Worm (Caenorhabditis elegans) whole organism, L2 larva: Measurements from ENCODE around the gene ben-1.

ENCODE experiments used
- C34F6.9 ChIP-seq: fragments of 150-350 bp; optimal IDR thresholded peaks from 2 replicates; lab custom pipeline; 2014; ENCODE audit warnings: missing biosample characterization, missing genetic modification characterization
- F13H6.1 ChIP-seq: sonication (generic microtip); optimal IDR thresholded peaks from 2 replicates; lab custom pipeline; 2016; ENCODE audit warnings: missing genetic modification characterization, missing compliant biosample characterization
- R02D3.7 ChIP-seq: fragments of 150-350 bp; optimal IDR thresholded peaks from 2 replicates; lab custom pipeline; 2014; ENCODE audit warnings: missing biosample characterization, missing genetic modification characterization
- Y55F3AM.14 ChIP-seq: fragments of 200-800 bp; sonication (Bioruptor generic); optimal IDR thresholded peaks from 2 replicates; lab custom pipeline; 2018; ENCODE audit warnings: mild to moderate bottlenecking, missing genetic modification characterization, missing compliant biosample characterization
- ZK546.5 ChIP-seq: sonication (generic microtip); optimal IDR thresholded peaks from 2 replicates; lab custom pipeline; 2017; ENCODE audit warnings: missing biosample characterization, missing genetic modification characterization
- alr-1 ChIP-seq: fragments of 150-350 bp; optimal IDR thresholded peaks from 2 replicates; lab custom pipeline; 2014; ENCODE audit warnings: missing biosample characterization, missing genetic modification characterization
- aly-2 ChIP-seq: fragments of 150-350 bp; optimal IDR thresholded peaks from 2 replicates; lab custom pipeline; 2014; ENCODE audit warnings: missing biosample characterization, missing genetic modification characterization
- ama-1 ChIP-seq: fragments of 150-350 bp; optimal IDR thresholded peaks from 2 replicates; lab custom pipeline; 2018; ENCODE audit warnings: inconsistent platforms
- ceh-82 ChIP-seq: fragments of 150-350 bp; optimal IDR thresholded peaks from 2 replicates; lab custom pipeline; 2014; ENCODE audit warnings: missing biosample characterization, missing genetic modification characterization
- dmd-4 ChIP-seq: sonication (generic microtip); optimal IDR thresholded peaks from 2 replicates; lab custom pipeline; 2017; ENCODE audit warnings: missing biosample characterization, missing genetic modification characterization
- elt-1 ChIP-seq: fragments of 150-350 bp; optimal IDR thresholded peaks from 2 replicates; lab custom pipeline; 2014; ENCODE audit warnings: missing biosample characterization, missing genetic modification characterization
- elt-3 ChIP-seq: sonication (generic microtip); optimal IDR thresholded peaks from 2 replicates; lab custom pipeline; 2017; ENCODE audit warnings: missing biosample characterization, missing genetic modification characterization
- fos-1 ChIP-seq: fragments of 150-350 bp; optimal IDR thresholded peaks from 2 replicates; lab custom pipeline; 2014; ENCODE audit warnings: missing biosample characterization, missing genetic modification characterization
- gmeb-1 ChIP-seq: fragments of 150-350 bp; optimal IDR thresholded peaks from 2 replicates; lab custom pipeline; 2014; ENCODE audit warnings: missing biosample characterization, missing genetic modification characterization
- lin-11 ChIP-seq: fragments of 150-350 bp; sonication (generic microtip); optimal IDR thresholded peaks from 2 replicates; lab custom pipeline; 2014; ENCODE audit warnings: missing biosample characterization, missing genetic modification characterization, inconsistent platforms, mixed read lengths
- lin-13 ChIP-seq: fragments of 150-350 bp; optimal IDR thresholded peaks from 2 replicates; lab custom pipeline; 2014; ENCODE audit warnings: missing biosample characterization, missing genetic modification reagents, missing genetic modification characterization
- lin-39 ChIP-seq: fragments of 150-350 bp; optimal IDR thresholded peaks from 2 replicates; lab custom pipeline; 2014; ENCODE audit warnings: missing biosample characterization, missing genetic modification reagents, missing genetic modification characterization
- lsy-2 ChIP-seq, 2 experiments: fragments of 150-350 bp in 1 of 2; sonication (generic microtip) in 1 of 2; optimal IDR thresholded peaks; 2 replicates each; lab custom pipeline; 2014 to 2017; ENCODE audit warnings: missing biosample characterization in 2 of 2, missing genetic modification characterization in 2 of 2
- mab-5 ChIP-seq: fragments of 150-350 bp; optimal IDR thresholded peaks from 2 replicates; lab custom pipeline; 2014; ENCODE audit warnings: missing biosample characterization, missing genetic modification characterization
- mbf-1 ChIP-seq: sonication (generic microtip); optimal IDR thresholded peaks from 2 replicates; lab custom pipeline; 2017; ENCODE audit warnings: missing biosample characterization, missing genetic modification characterization
- mdl-1 ChIP-seq, 2 experiments: fragments of 150-350 bp in 1 of 2; sonication (generic microtip) in 1 of 2; optimal IDR thresholded peaks; 2 replicates each; lab custom pipeline; 2017; ENCODE audit warnings: missing biosample characterization in 2 of 2, missing genetic modification characterization in 2 of 2
- nhr-11 ChIP-seq: fragments of 150-350 bp; optimal IDR thresholded peaks from 2 replicates; lab custom pipeline; 2014; ENCODE audit warnings: missing biosample characterization, missing genetic modification characterization
- nhr-12 ChIP-seq: fragments of 150-350 bp; optimal IDR thresholded peaks from 2 replicates; lab custom pipeline; 2014; ENCODE audit warnings: missing biosample characterization, missing genetic modification characterization
- nhr-129 ChIP-seq: fragments of 150-350 bp; optimal IDR thresholded peaks from 2 replicates; lab custom pipeline; 2014; ENCODE audit warnings: missing biosample characterization, missing genetic modification characterization
- nhr-237 ChIP-seq: fragments of 150-350 bp; optimal IDR thresholded peaks from 2 replicates; lab custom pipeline; 2014; ENCODE audit warnings: missing biosample characterization, missing genetic modification characterization
- nhr-25 ChIP-seq: fragments of 150-350 bp; sonication (generic microtip); optimal IDR thresholded peaks from 3 replicates; lab custom pipeline; 2014; ENCODE audit warnings: missing biosample characterization, missing genetic modification characterization
- nhr-6 ChIP-seq: fragments of 150-350 bp; optimal IDR thresholded peaks from 2 replicates; lab custom pipeline; 2014; ENCODE audit warnings: missing biosample characterization, missing genetic modification characterization
- peb-1 ChIP-seq: fragments of 150-350 bp; optimal IDR thresholded peaks from 2 replicates; lab custom pipeline; 2014; ENCODE audit warnings: missing biosample characterization, missing genetic modification characterization
- sem-4 ChIP-seq: fragments of 150-350 bp; optimal IDR thresholded peaks from 2 replicates; lab custom pipeline; 2014; ENCODE audit warnings: missing biosample characterization, missing genetic modification reagents, missing genetic modification characterization
- skn-1 ChIP-seq: sonication (generic microtip); optimal IDR thresholded peaks from 2 replicates; lab custom pipeline; 2017; ENCODE audit warnings: missing biosample characterization, missing genetic modification characterization
- sma-9 ChIP-seq, 2 experiments: fragments of 150-350 bp in 1 of 2; sonication (generic microtip) in 1 of 2; optimal IDR thresholded peaks; 2 replicates each; lab custom pipeline; 2014 to 2016; ENCODE audit warnings: missing genetic modification characterization in 2 of 2, mild to moderate bottlenecking in 1 of 2, missing biosample characterization in 1 of 2, missing compliant biosample characterization in 1 of 2, missing genetic modification reagents in 1 of 2, moderate library complexity in 1 of 2
- unc-39 ChIP-seq: fragments of 150-350 bp; optimal IDR thresholded peaks from 2 replicates; lab custom pipeline; 2014; ENCODE audit warnings: missing biosample characterization, missing genetic modification characterization
- unc-55 ChIP-seq: fragments of 150-350 bp; sonication (generic microtip); optimal IDR thresholded peaks from 3 replicates; lab custom pipeline; 2014; ENCODE audit warnings: missing biosample characterization, missing genetic modification reagents, missing genetic modification characterization
- unc-62 ChIP-seq: fragments of 150-350 bp; optimal IDR thresholded peaks from 2 replicates; lab custom pipeline; 2014; ENCODE audit warnings: missing biosample characterization, missing genetic modification reagents, missing genetic modification characterization
- zag-1 ChIP-seq: fragments of 150-350 bp; optimal IDR thresholded peaks from 2 replicates; lab custom pipeline; 2014; ENCODE audit warnings: missing biosample characterization, missing genetic modification characterization
- ztf-1 ChIP-seq: fragments of 200-800 bp; sonication (Bioruptor generic); conservative IDR thresholded peaks from 2 replicates; pipeline ENCODE4 v1.3.6; 2022; ENCODE audit warnings: missing genetic modification characterization, missing compliant biosample characterization
- ztf-11 ChIP-seq: sonication (generic microtip); optimal IDR thresholded peaks from 2 replicates; lab custom pipeline; 2017; ENCODE audit warnings: missing biosample characterization, missing genetic modification characterization
- ztf-4 ChIP-seq: fragments of 150-350 bp; optimal IDR thresholded peaks from 2 replicates; lab custom pipeline; 2014; ENCODE audit warnings: missing biosample characterization, missing genetic modification characterization

ben-1 gene

DNA sequence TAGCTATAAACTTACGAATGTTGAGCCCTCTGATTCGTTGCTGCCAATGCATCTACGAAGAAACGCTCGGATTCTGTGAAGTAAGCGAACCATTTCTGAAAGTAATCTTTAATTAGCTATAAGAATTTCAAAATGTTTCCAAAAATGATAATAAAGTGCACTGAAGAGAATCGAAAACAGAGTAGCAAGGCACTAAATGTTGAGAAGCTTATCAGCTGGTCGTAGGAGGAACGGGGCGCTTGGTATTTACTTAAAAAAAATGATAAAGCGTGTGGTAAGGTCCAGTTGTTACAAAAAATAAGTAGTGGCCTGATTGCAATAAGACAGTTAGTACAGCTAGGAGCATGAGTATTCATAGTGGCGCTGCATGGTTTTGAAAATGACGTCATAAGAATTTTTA lies 4.9 kb upstream of the ben-1 start, which contains the start of gene C54C6.7:
Gene C54C6.7, minus strand, starts transcription at position 101 of the 400 bp plus-strand sequence.
- no peak for TF ChIP-seq nhr-237
- no peak for TF ChIP-seq ceh-82 (tag; lab: Kevin White, UChicago)
- TF ChIP-seq ZK546.5, result no peak
- TF ChIP-seq nhr-6 (tag; lab: Kevin White, UChicago), result no peak
- TF ChIP-seq nhr-25 (tag; lab: Kevin White, UChicago), result no peak
- no peak for TF ChIP-seq Y55F3AM.14 (GFP tag; lab: Kevin White, UChicago)
- TF ChIP-seq nhr-12 (tag; lab: Kevin White, UChicago), result no peak
- no peak for TF ChIP-seq mab-5 (tag; lab: Kevin White, UChicago)
- TF ChIP-seq lin-13 (GFP tag; lab: Kevin White, UChicago), result no peak
- TF ChIP-seq ztf-1 (GFP tag; lab: Robert Waterston, UW), result no peak
- TF ChIP-seq nhr-129 (tag; lab: Kevin White, UChicago), result no peak
- TF ChIP-seq lsy-2 (tag; optimal IDR thresholded peaks at IDR 0.05; lab: Kevin White, UChicago), result no peak
- no peak for TF ChIP-seq gmeb-1 (tag; lab: Kevin White, UChicago)
- no peak for TF ChIP-seq fos-1 (tag; lab: Kevin White, UChicago)

DNA sequence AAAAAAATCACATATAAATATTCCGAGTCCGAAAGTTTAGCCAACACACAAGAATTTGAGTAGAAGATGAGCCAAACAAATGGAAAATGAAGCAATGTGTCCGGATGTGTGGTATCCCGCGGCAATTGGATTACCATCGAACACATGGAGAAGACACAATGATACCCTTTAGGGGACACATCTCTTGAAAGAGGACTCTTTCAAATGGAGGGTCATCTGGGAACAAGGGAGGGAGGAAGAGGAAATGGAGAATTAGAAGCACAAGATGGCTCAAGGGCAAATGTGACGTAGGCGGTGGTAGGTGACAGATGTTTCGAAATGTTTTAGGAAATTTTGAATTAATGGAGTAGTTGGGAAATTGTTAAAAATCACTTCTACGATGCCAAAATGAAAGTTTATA lies 1.6 kb upstream of the ben-1 start:
- TF ChIP-seq C34F6.9 (tag; lab: Kevin White, UChicago) (peak; percentile 24), nhr-12 (tag; lab: Kevin White, UChicago) (no peak), elt-3 (no peak), lin-13 (GFP tag; lab: Kevin White, UChicago) (no peak), sma-9 (GFP tag; optimal IDR thresholded peaks at IDR 0.05; lab: Kevin White, UChicago) (peak; percentile 1), sma-9 (tag; optimal IDR thresholded peaks at IDR 0.05; lab: Kevin White, UChicago) (no peak), sem-4 (tag; lab: Kevin White, UChicago) (peak; percentile 43), mdl-1 (tag; optimal IDR thresholded peaks at IDR 0.05; lab: Kevin White, UChicago) (no peak), zag-1 (tag; lab: Kevin White, UChicago) (peak; percentile 47)

DNA sequence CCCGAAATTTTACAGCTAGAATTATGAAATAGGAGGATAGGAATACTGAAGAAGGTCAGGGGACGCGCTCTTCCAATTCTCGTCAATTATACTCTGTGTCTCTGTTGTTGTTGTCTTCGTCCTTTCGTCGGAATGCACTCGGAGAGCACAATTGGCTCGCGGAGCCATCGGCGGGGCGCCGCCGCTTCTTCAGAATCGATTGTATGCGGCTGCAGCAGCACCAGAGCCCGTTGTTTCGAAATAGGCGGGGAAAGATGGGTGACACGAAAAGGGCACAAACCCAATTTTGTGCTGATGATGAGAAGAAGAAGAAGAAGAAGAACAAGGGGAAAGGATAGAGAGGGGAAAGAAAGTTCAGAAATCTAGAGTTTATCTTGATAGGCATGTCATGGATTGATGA lies 666 bp upstream of the ben-1 start:
- TF ChIP-seq nhr-129 (tag; lab: Kevin White, UChicago) (peak; percentile 22), F13H6.1 (peak; percentile 19), skn-1 (tag; lab: Kevin White, UChicago) (no peak), unc-39 (tag; lab: Kevin White, UChicago) (no peak), ZK546.5 (no peak), unc-55 (peak; percentile 28), lin-13 (GFP tag; lab: Kevin White, UChicago) (no peak), nhr-11 (tag; lab: Kevin White, UChicago) (no peak), dmd-4 (no peak), C34F6.9 (tag; lab: Kevin White, UChicago) (peak; percentile 35), sem-4 (tag; lab: Kevin White, UChicago) (peak; percentile 1), ztf-11 (tag; lab: Kevin White, UChicago) (no peak), lin-39 (tag; lab: Kevin White, UChicago) (no peak), ama-1 (lab: Kevin White, UChicago) (no peak), zag-1 (tag; lab: Kevin White, UChicago) (peak; percentile 85), ztf-1 (GFP tag; lab: Robert Waterston, UW) (no peak), alr-1 (no peak), lsy-2 (tag; optimal IDR thresholded peaks at IDR 0.05; lab: Kevin White, UChicago) (peak in 1 of 2 experiments; percentile 26), unc-62 (GFP tag; lab: Kevin White, UChicago) (no peak)

DNA sequence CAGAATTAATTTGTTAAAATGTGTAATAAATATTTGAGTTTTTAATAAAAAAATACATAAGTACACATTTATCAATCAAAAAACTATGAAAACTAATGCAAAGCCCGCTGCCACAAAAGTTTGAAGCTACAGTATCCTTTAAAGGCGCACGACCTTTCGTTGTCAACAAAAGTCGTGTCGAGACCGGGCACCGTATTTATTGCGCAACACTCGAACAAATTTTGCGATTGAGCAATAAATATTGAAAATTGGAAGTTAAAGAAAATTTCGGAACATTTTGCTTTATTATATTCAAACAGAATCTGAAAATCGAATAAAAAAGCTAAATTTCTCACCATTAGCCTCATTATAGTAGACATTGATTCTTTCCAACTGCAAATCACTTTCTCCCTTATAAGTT lies 346 bp downstream of the ben-1 start:
- TF ChIP-seq unc-55 (no peak), R02D3.7 (tag; lab: Kevin White, UChicago) (no peak), elt-1 (tag; lab: Kevin White, UChicago) (no peak), F13H6.1 (no peak), nhr-12 (tag; lab: Kevin White, UChicago) (no peak), ztf-4 (tag; lab: Kevin White, UChicago) (no peak), peb-1 (tag; lab: Kevin White, UChicago) (no peak), nhr-6 (tag; lab: Kevin White, UChicago) (no peak), Y55F3AM.14 (GFP tag; lab: Kevin White, UChicago) (no peak), lsy-2 (tag; optimal IDR thresholded peaks at IDR 0.05; lab: Kevin White, UChicago) (no peak), aly-2 (tag; lab: Kevin White, UChicago) (no peak), dmd-4 (no peak), skn-1 (tag; lab: Kevin White, UChicago) (no peak), unc-39 (tag; lab: Kevin White, UChicago) (no peak), nhr-237 (no peak), mbf-1 (tag; lab: Kevin White, UChicago) (no peak), nhr-25 (tag; lab: Kevin White, UChicago) (no peak), ztf-1 (GFP tag; lab: Robert Waterston, UW) (no peak), lin-11 (no peak)
